Worm (Caenorhabditis elegans) whole organism, L4 larva: Measurements from ENCODE around the gene smr-1.

Experiments
- F37D6.2 ChIP-seq: sonication (generic microtip); optimal IDR thresholded peaks from 2 replicates; lab custom pipeline; 2016; ENCODE audit warnings: mild to moderate bottlenecking, missing genetic modification characterization, missing compliant biosample characterization
- R02D3.7 ChIP-seq: fragments of 150-350 bp; sonication (generic microtip); optimal IDR thresholded peaks from 3 replicates; lab custom pipeline; 2014; ENCODE audit warnings: missing biosample characterization, missing genetic modification characterization
- Y48G9A.11 ChIP-seq: fragments of 200-800 bp; sonication (Bioruptor generic); IDR thresholded peaks from 2 replicates; pipeline ENCODE4 v1.3.6; 2022; ENCODE audit warnings: missing genetic modification reagents, missing genetic modification characterization, missing compliant biosample characterization
- aha-1 ChIP-seq: fragments of 150-350 bp; peaks from one replicate; lab custom pipeline; 2014; ENCODE audit warnings: missing biosample characterization, missing genetic modification characterization
- arid-1 ChIP-seq: fragments of 200-800 bp; sonication (Bioruptor generic); conservative IDR thresholded peaks from 2 replicates; pipeline ENCODE4 v1.3.6; 2022; ENCODE audit warnings: missing genetic modification reagents, missing genetic modification characterization, missing compliant biosample characterization
- attf-4 ChIP-seq: sonication (generic microtip); optimal IDR thresholded peaks from 3 replicates; lab custom pipeline; 2017; ENCODE audit warnings: missing biosample characterization, missing genetic modification characterization
- ceh-28 ChIP-seq: fragments of 150-350 bp; optimal IDR thresholded peaks from 2 replicates; lab custom pipeline; 2014; ENCODE audit warnings: missing biosample characterization, missing genetic modification reagents, missing genetic modification characterization
- ceh-32 ChIP-seq: sonication (generic microtip); optimal IDR thresholded peaks from 2 replicates; lab custom pipeline; 2016; ENCODE audit warnings: mild to moderate bottlenecking, missing genetic modification characterization, missing compliant biosample characterization; ENCODE audit not compliant: poor library complexity
- cey-2 ChIP-seq: sonication (generic microtip); optimal IDR thresholded peaks from 3 replicates; lab custom pipeline; 2017; ENCODE audit warnings: missing genetic modification characterization, mild to moderate bottlenecking, missing compliant biosample characterization, antibody characterized with exemption, borderline replicate concordance; ENCODE audit not compliant: insufficient read depth
- daf-16 ChIP-seq, 3 experiments: sonication (generic microtip); optimal IDR thresholded peaks; 2 replicates each; lab custom pipeline; 2016 to 2017; ENCODE audit warnings: missing genetic modification characterization in 3 of 3, missing genetic modification reagents in 3 of 3, mild to moderate bottlenecking in 2 of 3, missing compliant biosample characterization in 2 of 3, missing biosample characterization in 1 of 3, moderate library complexity in 1 of 3
- dmd-8 ChIP-seq: fragments of 200-800 bp; sonication (Bioruptor generic); IDR thresholded peaks from 2 replicates; pipeline ENCODE4 v1.3.6; 2022; ENCODE audit warnings: missing genetic modification characterization, missing compliant biosample characterization
- dpl-1 ChIP-seq: fragments of 150-350 bp; optimal IDR thresholded peaks from 2 replicates; lab custom pipeline; 2014; ENCODE audit warnings: missing biosample characterization, missing genetic modification reagents, missing genetic modification characterization
- duxl-1 ChIP-seq: sonication (generic microtip); optimal IDR thresholded peaks from 2 replicates; lab custom pipeline; 2016; ENCODE audit warnings: mild to moderate bottlenecking, missing genetic modification characterization, moderate library complexity, missing compliant biosample characterization; ENCODE audit not compliant: poor library complexity
- egl-27 ChIP-seq: sonication (generic microtip); optimal IDR thresholded peaks from 3 replicates; lab custom pipeline; 2017; ENCODE audit warnings: missing biosample characterization, missing genetic modification reagents, missing genetic modification characterization
- egl-43 ChIP-seq: fragments of 200-800 bp; sonication (Bioruptor generic); IDR thresholded peaks from 2 replicates; pipeline ENCODE4 v1.3.6; 2022; ENCODE audit warnings: missing genetic modification reagents, missing genetic modification characterization, missing compliant biosample characterization
- gei-8 ChIP-seq: fragments of 200-800 bp; sonication (Bioruptor generic); optimal IDR thresholded peaks from 2 replicates; lab custom pipeline; 2018; ENCODE audit warnings: mild to moderate bottlenecking, missing genetic modification characterization, missing compliant biosample characterization
- hlh-30 ChIP-seq: sonication (generic microtip); optimal IDR thresholded peaks from 2 replicates; lab custom pipeline; 2017; ENCODE audit warnings: antibody characterized with exemption, mild to moderate bottlenecking, missing genetic modification characterization, missing compliant biosample characterization; ENCODE audit not compliant: insufficient read depth
- hmg-1.1 ChIP-seq: fragments of 200-800 bp; sonication (Bioruptor generic); IDR thresholded peaks from 2 replicates; pipeline ENCODE4 v1.3.6; 2022; ENCODE audit warnings: missing genetic modification reagents, missing genetic modification characterization, missing compliant biosample characterization
- jun-1 ChIP-seq: fragments of 150-350 bp; optimal IDR thresholded peaks from 2 replicates; lab custom pipeline; 2014; ENCODE audit warnings: missing biosample characterization, missing genetic modification reagents, missing genetic modification characterization
- lin-1 ChIP-seq: fragments of 200-800 bp; sonication (Bioruptor generic); IDR thresholded peaks from 2 replicates; pipeline ENCODE4 v1.3.6; 2022; ENCODE audit warnings: missing genetic modification reagents, missing genetic modification characterization, missing compliant biosample characterization
- lin-29 ChIP-seq: fragments of 200-800 bp; sonication (Bioruptor generic); IDR thresholded peaks from 2 replicates; pipeline ENCODE4 v1.3.6; 2022; ENCODE audit warnings: missing genetic modification reagents, missing genetic modification characterization, missing compliant biosample characterization
- mdt-29 ChIP-seq: fragments of 200-800 bp; sonication (Bioruptor generic); IDR thresholded peaks from 2 replicates; pipeline ENCODE4 v1.3.6; 2022; ENCODE audit warnings: missing genetic modification reagents, missing genetic modification characterization, missing compliant biosample characterization
- mes-2 ChIP-seq: sonication (generic microtip); optimal IDR thresholded peaks from 2 replicates; lab custom pipeline; 2016; ENCODE audit warnings: missing genotype, mild to moderate bottlenecking, missing genetic modification characterization, missing compliant biosample characterization; ENCODE audit not compliant: poor library complexity, severe bottlenecking
- nhr-10 ChIP-seq: fragments of 150-350 bp; optimal IDR thresholded peaks from 2 replicates; lab custom pipeline; 2014; ENCODE audit warnings: missing biosample characterization, missing genetic modification characterization
- nhr-28 ChIP-seq: fragments of 150-350 bp; optimal IDR thresholded peaks from 2 replicates; lab custom pipeline; 2014; ENCODE audit warnings: missing biosample characterization, missing genetic modification characterization
- nhr-41 ChIP-seq: fragments of 200-800 bp; sonication (Bioruptor generic); IDR thresholded peaks from 2 replicates; pipeline ENCODE4 v1.3.6; 2022; ENCODE audit warnings: missing genetic modification reagents, missing genetic modification characterization, missing compliant biosample characterization
- nhr-76 ChIP-seq: fragments of 150-350 bp; optimal IDR thresholded peaks from 2 replicates; lab custom pipeline; 2014; ENCODE audit warnings: missing biosample characterization, missing genetic modification characterization
- php-3 ChIP-seq: fragments of 200-800 bp; sonication (Bioruptor generic); IDR thresholded peaks from 2 replicates; pipeline ENCODE4 v1.3.6; 2022; ENCODE audit warnings: missing genetic modification reagents, missing genetic modification characterization, missing compliant biosample characterization
- sdz-12 ChIP-seq: fragments of 200-800 bp; sonication (Bioruptor generic); optimal IDR thresholded peaks from 2 replicates; lab custom pipeline; 2018; ENCODE audit warnings: mild to moderate bottlenecking, missing genetic modification characterization, missing compliant biosample characterization
- snpc-1.2 ChIP-seq: fragments of 200-800 bp; sonication (Bioruptor generic); IDR thresholded peaks from 2 replicates; pipeline ENCODE4 v1.3.6; 2022; ENCODE audit warnings: missing genetic modification reagents, missing genetic modification characterization, missing compliant biosample characterization
- snpc-4 ChIP-seq: fragments of 150-350 bp; optimal IDR thresholded peaks from 2 replicates; lab custom pipeline; 2014; ENCODE audit warnings: missing biosample characterization, missing genetic modification characterization
- spr-3 ChIP-seq: fragments of 200-800 bp; sonication (Bioruptor generic); optimal IDR thresholded peaks from 2 replicates; lab custom pipeline; 2018; ENCODE audit warnings: mild to moderate bottlenecking, missing genetic modification characterization, missing compliant biosample characterization
- tag-97 ChIP-seq: fragments of 200-800 bp; sonication (Bioruptor generic); IDR thresholded peaks from 2 replicates; pipeline ENCODE4 v1.3.6; 2022; ENCODE audit warnings: missing genetic modification characterization, missing compliant biosample characterization
- vab-7 ChIP-seq: fragments of 200-800 bp; sonication (Bioruptor generic); IDR thresholded peaks from 2 replicates; pipeline ENCODE4 v1.3.6; 2022; ENCODE audit warnings: missing genetic modification reagents, missing genetic modification characterization, missing compliant biosample characterization
- zag-1 ChIP-seq: fragments of 150-350 bp; optimal IDR thresholded peaks from 2 replicates; lab custom pipeline; 2014; ENCODE audit warnings: missing biosample characterization, missing genetic modification characterization
- zfp-2 ChIP-seq: sonication (generic microtip); optimal IDR thresholded peaks from 2 replicates; lab custom pipeline; 2016; ENCODE audit warnings: mild to moderate bottlenecking, missing genetic modification characterization, missing compliant biosample characterization

The smr-1 gene

DNA sequence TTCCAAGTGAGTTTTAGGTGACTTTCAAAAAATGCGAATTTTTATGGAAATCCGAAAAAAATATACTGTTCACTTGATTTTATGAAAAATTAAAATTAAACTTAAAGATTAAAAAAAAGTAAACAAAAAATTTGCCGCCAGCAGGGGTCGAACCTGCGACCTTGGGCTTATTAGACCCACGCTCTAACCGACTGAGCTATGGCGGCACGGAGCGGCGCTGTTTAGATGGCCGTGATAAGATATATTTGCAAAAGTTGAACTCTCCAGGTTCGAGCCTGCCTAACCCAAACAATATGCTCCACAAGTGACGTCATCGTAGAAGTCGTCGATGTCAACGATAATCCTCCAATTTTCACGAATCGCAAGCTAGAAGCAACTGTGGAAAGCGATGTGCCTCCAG, 21.7 kb downstream of the smr-1 start (continued):
- TF ChIP-seq cey-2, result no peak
- TF ChIP-seq snpc-4 (tag; lab: Kevin White, UChicago), result no peak
- no peak for TF ChIP-seq zfp-2 (tag; lab: Kevin White, UChicago)
- no peak for TF ChIP-seq mdt-29 (GFP tag; lab: Robert Waterston, UW)
- TF ChIP-seq zag-1 (tag; lab: Kevin White, UChicago), result no peak
- no peak for TF ChIP-seq nhr-41
- TF ChIP-seq spr-3 (GFP tag; lab: Kevin White, UChicago), result no peak
- TF ChIP-seq daf-16 (GFP tag; optimal IDR thresholded peaks at IDR 0.05; lab: Kevin White, UChicago), result no peak
- TF ChIP-seq daf-16 (tag; optimal IDR thresholded peaks at IDR 0.05; lab: Kevin White, UChicago), result no peak
- peak; percentile 67 for TF ChIP-seq snpc-1.2 (GFP tag; lab: Robert Waterston, UW)
- peak; percentile 38 for TF ChIP-seq mes-2 (tag; lab: Kevin White, UChicago)
- TF ChIP-seq egl-27, result no peak

DNA sequence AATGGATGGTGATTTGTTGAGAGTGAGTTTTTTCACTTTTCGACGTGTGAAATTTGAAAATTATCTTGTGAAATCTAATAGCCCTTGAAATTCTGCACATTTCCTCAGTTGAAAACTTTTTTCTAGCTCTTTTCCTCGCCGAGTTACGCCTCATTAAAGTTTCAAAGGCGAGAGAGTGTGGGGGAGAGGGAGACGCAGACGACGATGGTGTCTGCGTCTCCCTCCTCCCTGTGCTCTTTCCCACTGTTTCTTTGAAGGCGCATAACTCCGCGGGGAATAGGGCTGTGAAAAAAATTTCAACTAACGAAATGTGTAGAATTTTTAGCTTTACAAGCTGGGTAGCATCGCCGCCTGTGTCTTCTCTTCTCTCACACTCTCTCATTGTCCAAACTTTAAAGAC, 23.4 kb downstream of the smr-1 start:
- TF ChIP-seq duxl-1, result no peak
- no peak for TF ChIP-seq vab-7 (GFP tag; lab: Robert Waterston, UW)
- TF ChIP-seq dmd-8, result no peak
- no peak for TF ChIP-seq php-3 (GFP tag; lab: Robert Waterston, UW)
- TF ChIP-seq hlh-30 (tag; lab: Kevin White, UChicago), result no peak
- no peak for TF ChIP-seq attf-4 (tag; lab: Kevin White, UChicago)
- TF ChIP-seq R02D3.7 (tag; lab: Kevin White, UChicago), result no peak
- no peak for TF ChIP-seq egl-43
- no peak for TF ChIP-seq F37D6.2 (tag; lab: Kevin White, UChicago)
- TF ChIP-seq Y48G9A.11, result no peak
- no peak for TF ChIP-seq arid-1

DNA sequence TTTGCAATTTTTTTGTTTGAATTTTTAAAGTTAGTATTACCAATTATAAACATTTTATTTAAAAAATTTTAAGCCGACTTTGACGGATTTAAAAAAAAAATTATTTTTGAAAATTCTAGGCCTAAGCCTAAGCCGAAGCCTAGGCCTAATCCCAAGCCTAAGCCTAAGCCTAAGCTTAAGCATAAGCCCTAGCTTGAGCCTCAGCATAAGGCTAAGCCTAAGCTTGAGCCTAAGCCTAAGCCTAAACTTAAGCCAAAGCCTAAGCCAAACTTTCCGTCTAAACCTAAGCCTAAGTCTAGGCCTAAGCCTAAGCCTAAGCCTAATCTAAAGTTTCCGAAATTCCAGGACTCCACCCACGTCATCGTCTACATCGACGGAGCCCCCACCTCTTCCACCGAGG, 26.6 kb downstream of the smr-1 start:
- TF ChIP-seq hmg-1.1 (GFP tag; lab: Robert Waterston, UW), result no peak
- no peak for TF ChIP-seq nhr-10 (tag; lab: Kevin White, UChicago)
- TF ChIP-seq nhr-28 (tag; lab: Kevin White, UChicago), result no peak
- TF ChIP-seq mdt-29 (GFP tag; lab: Robert Waterston, UW), result no peak
- no peak for TF ChIP-seq mes-2 (tag; lab: Kevin White, UChicago)
- TF ChIP-seq dpl-1 (GFP tag; lab: Kevin White, UChicago), result no peak
- TF ChIP-seq ceh-32 (tag; lab: Kevin White, UChicago), result no peak
- no peak for TF ChIP-seq ceh-28
- no peak for TF ChIP-seq arid-1
- TF ChIP-seq sdz-12, result no peak
- no peak for TF ChIP-seq F37D6.2 (tag; lab: Kevin White, UChicago)
- no peak for TF ChIP-seq daf-16 (GFP tag; optimal IDR thresholded peaks at IDR 0.05; lab: Kevin White, UChicago)
- no peak for TF ChIP-seq daf-16 (tag; optimal IDR thresholded peaks at IDR 0.05; lab: Kevin White, UChicago)
- TF ChIP-seq gei-8 (GFP tag; lab: Kevin White, UChicago), result no peak
- no peak for TF ChIP-seq lin-1
- TF ChIP-seq tag-97 (GFP tag; lab: Robert Waterston, UW), result no peak
- TF ChIP-seq duxl-1, result no peak
- no peak for TF ChIP-seq lin-29 (GFP tag; lab: Robert Waterston, UW)
- TF ChIP-seq R02D3.7 (tag; lab: Kevin White, UChicago), result no peak
- no peak for TF ChIP-seq jun-1 (tag; lab: Kevin White, UChicago)

DNA sequence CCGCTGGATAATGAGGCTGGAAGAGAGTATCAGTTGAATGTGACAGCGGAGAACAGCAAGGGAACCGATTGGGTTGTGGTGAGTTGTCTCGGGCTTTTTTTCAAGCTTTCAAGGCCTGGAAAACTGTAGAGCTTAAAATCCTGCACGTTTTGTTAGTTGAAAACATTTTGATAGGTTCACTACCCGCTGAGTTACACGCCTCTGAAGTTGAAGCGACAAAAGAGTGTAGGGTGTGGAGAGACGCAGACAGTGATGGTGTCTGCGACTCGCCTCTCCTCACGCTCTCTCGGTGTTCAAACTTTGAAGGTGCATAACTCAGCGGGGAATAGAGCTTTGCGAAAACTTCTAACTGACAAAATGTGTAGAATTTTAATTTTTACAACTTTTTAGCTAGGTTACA, 30.4 kb downstream of the smr-1 start:
- no peak for TF ChIP-seq nhr-76 (tag; lab: Kevin White, UChicago)
- TF ChIP-seq aha-1, result peak; percentile 75
